Fruit fly (Drosophila melanogaster): Measurements from ENCODE around the gene CG43094.

DNA sequence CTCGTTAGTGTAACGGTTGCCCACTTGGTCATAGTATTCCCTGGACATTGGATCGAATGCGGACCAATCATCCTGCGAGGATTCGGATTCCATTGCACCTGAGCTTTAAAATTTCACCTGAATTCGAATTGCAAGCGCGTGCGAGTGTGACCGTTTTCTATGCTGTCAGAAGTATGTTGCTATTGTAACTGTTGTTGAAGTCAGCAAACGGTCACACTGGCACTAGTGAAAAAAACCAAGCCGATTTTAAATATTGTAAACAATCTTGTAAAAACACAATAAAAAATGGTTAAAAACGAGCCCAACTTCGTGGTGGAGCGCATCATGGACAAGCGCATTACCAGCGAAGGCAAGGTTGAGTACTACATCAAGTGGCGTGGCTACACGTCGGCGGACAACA is 25.4 kb downstream of the CG43094 start, which contains the start of the genes vret and HP1c:
- TF ChIP-seq Sox102F (GFP tag; optimal IDR thresholded peaks at IDR 0.05) (no peak), cyc (GFP tag; optimal IDR thresholded peaks at IDR 0.05) (no peak), CG6854 (GFP tag; optimal IDR thresholded peaks at IDR 0.05) (no peak), Blimp-1 (GFP tag; optimal IDR thresholded peaks at IDR 0.05) (no peak)
